Fruit fly (Drosophila melanogaster): Measurements from ENCODE around the gene CG1647.

Gene CG1647

dm6 chr3R:28844611-28845376, 24.8 kb downstream of the CG1647 start, which contains the start of the genes Apc and spg (continued):
- TF ChIP-seq pros (GFP tag; optimal IDR thresholded peaks at IDR 0.05) = no peak
- peak; percentile 69 for TF ChIP-seq CG1603 (tag; optimal IDR thresholded peaks at IDR 0.05)
- peak; percentile 99 for TF ChIP-seq gfzf (GFP tag; optimal IDR thresholded peaks at IDR 0.05)
- no peak for TF ChIP-seq pb (GFP tag; optimal IDR thresholded peaks at IDR 0.05)
- peak; percentile 87 for TF ChIP-seq Scr (GFP tag; IDR thresholded peaks at IDR 0.05; ENCODE audit: partially characterized antibody)
- peak; percentile 70 for TF ChIP-seq Opbp (GFP tag; IDR thresholded peaks at IDR 0.05; ENCODE audit: partially characterized antibody)
- TF ChIP-seq Atf3 (GFP tag; optimal IDR thresholded peaks at IDR 0.05) = peak; percentile 4
- TF ChIP-seq ash1 (GFP tag; optimal IDR thresholded peaks at IDR 0.05) = peak; percentile 29
- TF ChIP-seq lilli (GFP tag; optimal IDR thresholded peaks at IDR 0.05) = peak; percentile 34
- TF ChIP-seq CG2889 (GFP tag; IDR thresholded peaks at IDR 0.05) = no peak
- TF ChIP-seq CG15073 (GFP tag; optimal IDR thresholded peaks at IDR 0.05) = no peak
- no peak for TF ChIP-seq corto (GFP tag; optimal IDR thresholded peaks at IDR 0.05)
- TF ChIP-seq ci (GFP tag; IDR thresholded peaks at IDR 0.05) = peak; percentile 86
- peak; percentile 30 for TF ChIP-seq Deaf1 (tag; optimal IDR thresholded peaks at IDR 0.05)
- no peak for TF ChIP-seq chn (GFP tag; optimal IDR thresholded peaks at IDR 0.05)
- TF ChIP-seq H15 (GFP tag; IDR thresholded peaks at IDR 0.05) = no peak
- no peak for TF ChIP-seq Blimp-1 (GFP tag; optimal IDR thresholded peaks at IDR 0.05)
- TF ChIP-seq CG3726 (GFP tag; IDR thresholded peaks at IDR 0.05) = no peak
- no peak for TF ChIP-seq ham (GFP tag; IDR thresholded peaks at IDR 0.05)
- TF ChIP-seq Fer2 (tag; optimal IDR thresholded peaks at IDR 0.05) = no peak
- peak; percentile 53; the same call in 2 of the 3 replicates for TF ChIP-seq Dbx (GFP tag; IDR thresholded peaks at IDR 0.05)
- peak; percentile 25; the same call in 1 of the 2 replicates for TF ChIP-seq Rx (GFP tag; IDR thresholded peaks at IDR 0.05)
- TF ChIP-seq gro (GFP tag; optimal IDR thresholded peaks at IDR 0.05) = peak; percentile 38
- no peak for TF ChIP-seq CG9876 (GFP tag; optimal IDR thresholded peaks at IDR 0.05)
- peak; percentile 61 for TF ChIP-seq hbn (GFP tag; IDR thresholded peaks at IDR 0.05; ENCODE audit: partially characterized antibody)
- TF ChIP-seq dimm (GFP tag; IDR thresholded peaks at IDR 0.05) = no peak
- peak in 1 of 2 experiments; percentile 49 for TF ChIP-seq insv (GFP tag; optimal IDR thresholded peaks at IDR 0.05)
- TF ChIP-seq CG1792 (GFP tag; optimal IDR thresholded peaks at IDR 0.05) = peak; percentile 58
- no peak for TF ChIP-seq Six4 (GFP tag; optimal IDR thresholded peaks at IDR 0.05)
- peak; percentile 30 for TF ChIP-seq dmrt99B (tag; optimal IDR thresholded peaks at IDR 0.05)

DNA sequence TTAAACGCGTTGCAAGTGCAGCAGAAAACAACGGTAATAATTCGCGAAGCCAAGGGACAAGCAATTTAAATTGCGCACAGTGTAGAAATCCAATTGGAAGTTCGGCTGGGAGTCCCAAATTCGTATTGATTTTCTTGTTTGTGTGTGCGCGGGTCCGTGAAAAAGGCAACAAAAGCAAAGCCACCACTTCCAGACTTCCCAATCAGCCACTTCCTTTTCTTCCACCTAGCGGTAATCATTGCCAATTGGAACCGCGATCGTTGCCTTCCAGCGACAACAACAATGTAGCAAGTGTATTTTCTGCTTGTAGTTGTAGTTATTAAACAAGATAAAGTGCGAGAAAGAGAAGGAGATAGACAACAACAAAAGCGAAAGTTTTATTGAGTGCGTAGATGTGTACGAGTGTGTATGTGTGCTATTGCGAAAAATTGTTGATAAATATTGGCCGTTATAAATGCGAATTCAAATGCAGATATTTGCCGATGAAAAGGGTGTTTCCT, 25.4 kb downstream of the CG1647 start:
- TF ChIP-seq CG18619 (GFP tag; optimal IDR thresholded peaks at IDR 0.05) = no peak
- TF ChIP-seq zfh2 (GFP tag; optimal IDR thresholded peaks at IDR 0.05) = no peak
- no peak for TF ChIP-seq sima (GFP tag; optimal IDR thresholded peaks at IDR 0.05)
- TF ChIP-seq MTF-1 (GFP tag; optimal IDR thresholded peaks at IDR 0.05; ENCODE audit: borderline replicate concordance) = no peak
- peak; percentile 48 for TF ChIP-seq cg (GFP tag; optimal IDR thresholded peaks at IDR 0.05)
- TF ChIP-seq CG18262 (tag; optimal IDR thresholded peaks at IDR 0.05) = no peak
- no peak for TF ChIP-seq dmrt99B (tag; optimal IDR thresholded peaks at IDR 0.05)
- no peak for TF ChIP-seq CG13424 (tag; optimal IDR thresholded peaks at IDR 0.05)
- peak; percentile 39 for TF ChIP-seq CG6765 (GFP tag; optimal IDR thresholded peaks at IDR 0.05)
- peak; percentile 40 for TF ChIP-seq CG17568 (GFP tag; optimal IDR thresholded peaks at IDR 0.05)
- peak; percentile 32 for TF ChIP-seq Neu2 (GFP tag; optimal IDR thresholded peaks at IDR 0.05; ENCODE audit: borderline replicate concordance)
- TF ChIP-seq Xrp1 (GFP tag; IDR thresholded peaks at IDR 0.05) = 0 out of 2 replicates have a peak, but pooled peaks have one; percentile 36
- TF ChIP-seq chif (GFP tag; optimal IDR thresholded peaks at IDR 0.05) = no peak
- no peak for TF ChIP-seq CG32767 (GFP tag; IDR thresholded peaks at IDR 0.05)
- no peak for TF ChIP-seq CG4404 (GFP tag; IDR thresholded peaks at IDR 0.05)
- no peak for TF ChIP-seq CG11696 (GFP tag; IDR thresholded peaks at IDR 0.05)
- TF ChIP-seq vnd (GFP tag; IDR thresholded peaks at IDR 0.05; ENCODE audit: partially characterized antibody) = no peak
- no peak for TF ChIP-seq scrt (GFP tag; optimal IDR thresholded peaks at IDR 0.05)
- no peak for TF ChIP-seq CG9727 (GFP tag; optimal IDR thresholded peaks at IDR 0.05)
- TF ChIP-seq Elba2 (GFP tag; optimal IDR thresholded peaks at IDR 0.05) = peak; percentile 99
- no peak for TF ChIP-seq CG8478 (optimal IDR thresholded peaks at IDR 0.05)
